Fruit fly (Drosophila melanogaster): ENCODE results near the gene Acp36DE.

The Acp36DE gene

dm6 chr2L:18325120-18325581, 33.7 kb downstream of the Acp36DE start:
- TF ChIP-seq sage (GFP tag; optimal IDR thresholded peaks at IDR 0.05) (no peak), Hr78 (GFP tag; optimal IDR thresholded peaks at IDR 0.05) (no peak), Hr83 (GFP tag; optimal IDR thresholded peaks at IDR 0.05; ENCODE audit: poor library complexity, severe bottlenecking) (no peak), OdsH (GFP tag; optimal IDR thresholded peaks at IDR 0.05) (peak; percentile 56), woc (GFP tag; optimal IDR thresholded peaks at IDR 0.05) (no peak), CG32264 (GFP tag; optimal IDR thresholded peaks at IDR 0.05) (no peak), Hnf4 (GFP tag; optimal IDR thresholded peaks at IDR 0.05) (peak; percentile 35), psq (GFP tag; optimal IDR thresholded peaks at IDR 0.05) (peak; percentile 39), Jra (GFP tag; optimal IDR thresholded peaks at IDR 0.05) (no peak), Sp1 (GFP tag; optimal IDR thresholded peaks at IDR 0.05) (peak; percentile 15), ey (GFP tag; optimal IDR thresholded peaks at IDR 0.05) (peak; percentile 66), Abd-B (GFP tag; optimal IDR thresholded peaks at IDR 0.05) (no peak), fru (GFP tag; optimal IDR thresholded peaks at IDR 0.05) (peak; percentile 63), CG9705 (GFP tag; optimal IDR thresholded peaks at IDR 0.05) (no peak), foxo (GFP tag; optimal IDR thresholded peaks at IDR 0.05) (peak in 1 of 2 experiments; percentile 67), lola (GFP tag; optimal IDR thresholded peaks at IDR 0.05) (no peak), dmrt93B (GFP tag; optimal IDR thresholded peaks at IDR 0.05) (peak; percentile 25), Dfd (GFP tag; optimal IDR thresholded peaks at IDR 0.05) (no peak), sv (GFP tag; optimal IDR thresholded peaks at IDR 0.05) (peak; percentile 59), br (GFP tag; optimal IDR thresholded peaks at IDR 0.05) (peak; percentile 49), h (GFP tag; optimal IDR thresholded peaks at IDR 0.05) (peak; percentile 53), rgr (GFP tag; optimal IDR thresholded peaks at IDR 0.05) (peak; percentile 64), HLH106 (tag; optimal IDR thresholded peaks at IDR 0.05) (peak; percentile 46)

dm6 chr2L:18320933-18321332, 37.9 kb downstream of the Acp36DE start:
- TF ChIP-seq Abd-B (GFP tag; optimal IDR thresholded peaks at IDR 0.05): no peak

- TF ChIP-seq fru (GFP tag; optimal IDR thresholded peaks at IDR 0.05) (peak; percentile 33), lola (GFP tag; optimal IDR thresholded peaks at IDR 0.05) (no peak), ey (GFP tag; optimal IDR thresholded peaks at IDR 0.05) (no peak), dmrt93B (GFP tag; optimal IDR thresholded peaks at IDR 0.05) (no peak), rgr (GFP tag; optimal IDR thresholded peaks at IDR 0.05) (peak; percentile 13), HLH106 (tag; optimal IDR thresholded peaks at IDR 0.05) (peak; percentile 12), Mio (GFP tag; optimal IDR thresholded peaks at IDR 0.05) (no peak), GATAd (GFP tag; optimal IDR thresholded peaks at IDR 0.05) (no peak), Rel (GFP tag; optimal IDR thresholded peaks at IDR 0.05) (no peak), Rel (tag; optimal IDR thresholded peaks at IDR 0.05) (no peak), Sp1 (GFP tag; optimal IDR thresholded peaks at IDR 0.05) (peak; percentile 21), brk (GFP tag; optimal IDR thresholded peaks at IDR 0.05) (no peak), Hr83 (GFP tag; optimal IDR thresholded peaks at IDR 0.05; ENCODE audit: poor library complexity, severe bottlenecking) (peak; percentile 36), Hnf4 (GFP tag; optimal IDR thresholded peaks at IDR 0.05) (no peak), OdsH (GFP tag; optimal IDR thresholded peaks at IDR 0.05) (peak; percentile 43), N (GFP tag; optimal IDR thresholded peaks at IDR 0.05) (no peak), CG9705 (GFP tag; optimal IDR thresholded peaks at IDR 0.05) (no peak), usp (GFP tag; optimal IDR thresholded peaks at IDR 0.05) (no peak), CrebA (GFP tag; optimal IDR thresholded peaks at IDR 0.05; ENCODE audit: borderline replicate concordance) (peak; percentile 58), CG32264 (GFP tag; optimal IDR thresholded peaks at IDR 0.05) (no peak), Dif (GFP tag; optimal IDR thresholded peaks at IDR 0.05; ENCODE audit: partially characterized antibody) (peak; percentile 16), Jra (GFP tag; optimal IDR thresholded peaks at IDR 0.05) (peak; percentile 7), pan (optimal IDR thresholded peaks at IDR 0.05) (no peak), psq (GFP tag; optimal IDR thresholded peaks at IDR 0.05) (peak; percentile 43), br (GFP tag; optimal IDR thresholded peaks at IDR 0.05) (no peak), tai (GFP tag; optimal IDR thresholded peaks at IDR 0.05) (no peak), dsf (GFP tag; optimal IDR thresholded peaks at IDR 0.05; ENCODE audit: borderline replicate concordance) (no peak), sage (GFP tag; optimal IDR thresholded peaks at IDR 0.05) (no peak), sv (GFP tag; optimal IDR thresholded peaks at IDR 0.05) (peak; percentile 20), h (GFP tag; optimal IDR thresholded peaks at IDR 0.05) (peak; percentile 26), dl (GFP tag; optimal IDR thresholded peaks at IDR 0.05; ENCODE audit: insufficient read depth in 1 of 2, partially characterized antibody in 2 of 2) (peak in 1 of 2 experiments; percentile 29), woc (GFP tag; optimal IDR thresholded peaks at IDR 0.05) (no peak), foxo (GFP tag; optimal IDR thresholded peaks at IDR 0.05) (peak in 1 of 2 experiments; percentile 33), Hr78 (GFP tag; optimal IDR thresholded peaks at IDR 0.05) (no peak), jim (GFP tag; optimal IDR thresholded peaks at IDR 0.05) (no peak), Vsx2 (GFP tag; optimal IDR thresholded peaks at IDR 0.05; ENCODE audit: partially characterized antibody) (no peak), Abd-B (GFP tag; optimal IDR thresholded peaks at IDR 0.05) (no peak), Dfd (GFP tag; optimal IDR thresholded peaks at IDR 0.05) (no peak), Myc (optimal IDR thresholded peaks at IDR 0.05) (no peak)
Observed at dm6 chr2L:18319577-18320316, 39.1 kb downstream of the Acp36DE start, which contains the start of gene Fas3. Gene Fas3, plus strand, starts transcription at chr2L:18320102.
